Fruit fly (Drosophila melanogaster) whole organism, prepupa: ENCODE measurements around the gene CG6287.

Experiments used
- Blimp-1 ChIP-seq: fragments of 200-800 bp; sonication (Bioruptor generic); optimal IDR thresholded peaks from 3 replicates; lab custom pipeline; 2017; ENCODE audit warnings: missing biosample characterization, missing genetic modification characterization, mild to moderate bottlenecking, moderate library complexity, missing genetic modification reagents
- CG10631 ChIP-seq: fragments of 200-800 bp; sonication (Bioruptor generic); optimal IDR thresholded peaks from 2 replicates; lab custom pipeline; 2016; ENCODE audit warnings: missing biosample characterization, missing genetic modification characterization
- CG11294 ChIP-seq: fragments of 200-800 bp; sonication (Bioruptor generic); IDR thresholded peaks from 2 replicates; pipeline ENCODE4 v1.3.6; 2022; ENCODE audit warnings: missing biosample characterization, missing genetic modification characterization
- CG11762 ChIP-seq: fragments of 200-800 bp; sonication (Bioruptor generic); optimal IDR thresholded peaks from 3 replicates; lab custom pipeline; 2016; ENCODE audit warnings: missing biosample characterization, missing genetic modification characterization; ENCODE audit not compliant: insufficient read depth
- CG11902 ChIP-seq: fragments of 200-800 bp; sonication (Bioruptor generic); optimal IDR thresholded peaks from 3 replicates; lab custom pipeline; 2016; ENCODE audit warnings: missing biosample characterization, missing genetic modification characterization
- CG1621 ChIP-seq: fragments of 200-800 bp; sonication (Bioruptor generic); optimal IDR thresholded peaks from 3 replicates; lab custom pipeline; 2018; ENCODE audit warnings: missing biosample characterization, mild to moderate bottlenecking, missing genetic modification characterization
- CG3032 ChIP-seq: fragments of 200-800 bp; optimal IDR thresholded peaks from 2 replicates; lab custom pipeline; 2019; ENCODE audit warnings: missing biosample characterization, mild to moderate bottlenecking, missing genetic modification characterization, moderate library complexity
- CG31627 ChIP-seq: fragments of 200-800 bp; sonication (Bioruptor generic); optimal IDR thresholded peaks from 3 replicates; lab custom pipeline; 2016; ENCODE audit warnings: missing biosample characterization, missing genetic modification characterization
- CG32006 ChIP-seq: fragments of 200-800 bp; sonication (Bioruptor generic); optimal IDR thresholded peaks from 3 replicates; lab custom pipeline; 2017; ENCODE audit warnings: missing biosample characterization, mild to moderate bottlenecking, missing genetic modification characterization
- CG4318 ChIP-seq: fragments of 200-800 bp; sonication (Bioruptor generic); optimal IDR thresholded peaks from 3 replicates; lab custom pipeline; 2017; ENCODE audit warnings: missing biosample characterization, mild to moderate bottlenecking, missing genetic modification characterization
- CG6163 ChIP-seq: fragments of 200-800 bp; sonication (Bioruptor generic); IDR thresholded peaks from 3 replicates; pipeline ENCODE4 v1.3.6; 2022; ENCODE audit warnings: missing biosample characterization, missing genetic modification characterization
- CG6792 ChIP-seq: fragments of 200-800 bp; sonication (Bioruptor generic); optimal IDR thresholded peaks from 3 replicates; lab custom pipeline; 2016; ENCODE audit warnings: missing biosample characterization, missing genetic modification characterization
- CG6808 ChIP-seq: fragments of 200-800 bp; sonication (Bioruptor generic); optimal IDR thresholded peaks from 3 replicates; lab custom pipeline; 2017; ENCODE audit warnings: missing biosample characterization, missing genetic modification characterization, mild to moderate bottlenecking, moderate library complexity, missing genetic modification reagents
- CG6854 ChIP-seq: fragments of 200-800 bp; sonication (Bioruptor generic); optimal IDR thresholded peaks from 2 replicates; lab custom pipeline; 2017; ENCODE audit warnings: missing biosample characterization, mild to moderate bottlenecking, missing genetic modification characterization
- CG8119 ChIP-seq: fragments of 200-800 bp; sonication (Bioruptor generic); IDR thresholded peaks from 3 replicates; pipeline ENCODE4 v1.3.6; 2022; ENCODE audit warnings: missing biosample characterization, missing genetic modification characterization
- CG8319 ChIP-seq: fragments of 200-800 bp; sonication (Bioruptor generic); optimal IDR thresholded peaks from 3 replicates; lab custom pipeline; 2016; ENCODE audit warnings: missing biosample characterization, missing genetic modification characterization
- CG8632 ChIP-seq: fragments of 200-800 bp; sonication (Bioruptor generic); optimal IDR thresholded peaks from 3 replicates; lab custom pipeline; 2016; ENCODE audit warnings: missing biosample characterization, missing genetic modification characterization
- Eip75B ChIP-seq: fragments of 200-800 bp; sonication (Bioruptor generic); optimal IDR thresholded peaks from 3 replicates; lab custom pipeline; 2016; ENCODE audit warnings: missing biosample characterization, missing genetic modification characterization
- Eip78C ChIP-seq: fragments of 200-800 bp; sonication (Bioruptor generic); peaks from one replicate; lab custom pipeline; 2016; ENCODE audit warnings: missing biosample characterization, missing genetic modification characterization
- Eip93F ChIP-seq: fragments of 200-800 bp; sonication (Bioruptor generic); optimal IDR thresholded peaks from 2 replicates; lab custom pipeline; 2016; ENCODE audit warnings: missing biosample characterization, mild to moderate bottlenecking, missing genetic modification characterization
- Ets21C ChIP-seq: fragments of 200-800 bp; sonication (Bioruptor generic); optimal IDR thresholded peaks from 3 replicates; lab custom pipeline; 2016; ENCODE audit warnings: missing biosample characterization, missing genetic modification characterization
- Gug ChIP-seq: fragments of 200-800 bp; sonication (Bioruptor generic); IDR thresholded peaks from 2 replicates; pipeline ENCODE4 v1.3.6; 2022; ENCODE audit warnings: missing biosample characterization, missing genetic modification characterization
- Hr4 ChIP-seq: fragments of 200-800 bp; sonication (Bioruptor generic); optimal IDR thresholded peaks from 3 replicates; lab custom pipeline; 2016; ENCODE audit warnings: missing biosample characterization, missing genetic modification characterization
- Lpt ChIP-seq: fragments of 200-800 bp; sonication (Bioruptor generic); optimal IDR thresholded peaks from 3 replicates; lab custom pipeline; 2016; ENCODE audit warnings: missing biosample characterization, missing genetic modification characterization
- Met ChIP-seq: fragments of 200-800 bp; sonication (Bioruptor generic); optimal IDR thresholded peaks from 3 replicates; lab custom pipeline; 2016; ENCODE audit warnings: missing biosample characterization, missing genetic modification characterization
- OdsH ChIP-seq: fragments of 200-800 bp; sonication (Bioruptor generic); optimal IDR thresholded peaks from 3 replicates; lab custom pipeline; 2016; ENCODE audit warnings: missing biosample characterization, missing genetic modification characterization
- Smox ChIP-seq: fragments of 200-800 bp; sonication (Bioruptor generic); optimal IDR thresholded peaks from 3 replicates; lab custom pipeline; 2016; ENCODE audit warnings: missing biosample characterization, missing genetic modification characterization
- Sox102F ChIP-seq: fragments of 200-800 bp; sonication (Bioruptor generic); optimal IDR thresholded peaks from 2 replicates; lab custom pipeline; 2016; ENCODE audit warnings: missing biosample characterization, mild to moderate bottlenecking, missing genetic modification characterization
- Sox15 ChIP-seq: fragments of 200-800 bp; sonication (Bioruptor generic); optimal IDR thresholded peaks from 3 replicates; lab custom pipeline; 2016; ENCODE audit warnings: missing biosample characterization, missing genetic modification characterization
- achi ChIP-seq: fragments of 200-800 bp; sonication (Bioruptor generic); optimal IDR thresholded peaks from 3 replicates; lab custom pipeline; 2016; ENCODE audit warnings: missing biosample characterization, missing genetic modification characterization
- acj6 ChIP-seq: fragments of 200-800 bp; sonication (Bioruptor generic); optimal IDR thresholded peaks from 3 replicates; lab custom pipeline; 2016; ENCODE audit warnings: missing biosample characterization, missing genetic modification characterization
- dsx ChIP-seq: fragments of 200-800 bp; optimal IDR thresholded peaks from 3 replicates; lab custom pipeline; 2019; ENCODE audit warnings: missing biosample characterization, mild to moderate bottlenecking, missing genetic modification characterization, moderate library complexity; ENCODE audit not compliant: poor library complexity, severe bottlenecking
- eg ChIP-seq: fragments of 200-800 bp; sonication (Bioruptor generic); IDR thresholded peaks from 3 replicates; pipeline ENCODE4 v1.3.6; 2022; ENCODE audit warnings: missing biosample characterization, missing genetic modification characterization
- fd59A ChIP-seq: fragments of 200-800 bp; sonication (Bioruptor generic); optimal IDR thresholded peaks from 2 replicates; lab custom pipeline; 2017; ENCODE audit warnings: missing biosample characterization, mild to moderate bottlenecking, missing genetic modification characterization, missing genetic modification reagents
- fd85E ChIP-seq: fragments of 200-800 bp; sonication (Bioruptor generic); optimal IDR thresholded peaks from 3 replicates; lab custom pipeline; 2016; ENCODE audit warnings: missing biosample characterization, missing genetic modification characterization
- fkh ChIP-seq: fragments of 200-800 bp; sonication (Bioruptor generic); optimal IDR thresholded peaks from 3 replicates; lab custom pipeline; 2017; ENCODE audit warnings: missing biosample characterization, mild to moderate bottlenecking, missing genetic modification characterization, moderate library complexity
- lz ChIP-seq: fragments of 200-800 bp; sonication (Bioruptor generic); optimal IDR thresholded peaks from 3 replicates; lab custom pipeline; 2016; ENCODE audit warnings: missing biosample characterization, missing genetic modification characterization
- salr ChIP-seq, 2 experiments: fragments of 200-800 bp; sonication (Bioruptor generic); optimal IDR thresholded peaks; 3 replicates each; lab custom pipeline; 2016 to 2018; ENCODE audit warnings: missing biosample characterization in 2 of 2, missing genetic modification characterization in 2 of 2, mild to moderate bottlenecking in 1 of 2
- ss ChIP-seq, 2 experiments: fragments of 200-800 bp; sonication (Bioruptor generic); optimal IDR thresholded peaks; 2 replicates in 1 of 2; 3 replicates in 1 of 2; lab custom pipeline; 2017 to 2018; ENCODE audit warnings: mild to moderate bottlenecking in 2 of 2, missing biosample characterization in 2 of 2, missing genetic modification characterization in 2 of 2, moderate library complexity in 1 of 2
- topi ChIP-seq: fragments of 200-800 bp; sonication (Bioruptor generic); optimal IDR thresholded peaks from 3 replicates; lab custom pipeline; 2016; ENCODE audit warnings: missing biosample characterization, missing genetic modification characterization

The CG6287 gene

DNA sequence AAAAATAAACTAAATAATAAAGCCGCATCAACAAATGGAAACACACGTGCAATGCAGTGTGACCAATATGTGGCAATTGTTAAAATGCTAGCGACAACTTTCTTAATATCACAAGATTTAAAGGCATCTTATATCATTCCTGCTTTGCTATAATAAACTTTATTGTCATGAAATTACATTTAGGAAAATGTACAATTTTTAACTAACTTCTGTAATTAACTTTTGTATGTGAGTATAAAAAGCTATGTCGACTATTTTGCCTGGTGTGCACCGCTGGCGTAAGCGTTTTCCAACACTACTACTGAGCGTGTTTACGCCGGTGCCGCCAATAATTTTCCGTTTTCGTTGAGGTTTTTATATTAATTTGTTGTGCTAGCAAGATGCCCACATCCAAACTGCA is 32.0 kb downstream of the CG6287 start, which contains the start of the genes Csl4 and Nup160 (continued):
- TF ChIP-seq salr (GFP tag; optimal IDR thresholded peaks at IDR 0.05; lab: Kevin White, UChicago) (no peak), Lpt (no peak), achi (GFP tag; lab: Kevin White, UChicago) (peak; percentile 81), fd59A (GFP tag; lab: Kevin White, UChicago) (no peak), OdsH (GFP tag; lab: Kevin White, UChicago) (no peak), Met (GFP tag; lab: Kevin White, UChicago) (no peak), fd85E (GFP tag; lab: Kevin White, UChicago) (no peak), Smox (GFP tag; lab: Kevin White, UChicago) (no peak), topi (GFP tag; lab: Kevin White, UChicago) (peak; percentile 84), eg (GFP tag; lab: Robert Waterston, UW) (no peak; the same call in 2 of the 3 replicates), Eip78C (no peak), CG11294 (GFP tag; lab: Robert Waterston, UW) (0 out of 2 replicates have a peak, but pooled peaks have one; percentile 48), Blimp-1 (no peak), CG11762 (GFP tag; lab: Kevin White, UChicago) (peak; percentile 58)

DNA sequence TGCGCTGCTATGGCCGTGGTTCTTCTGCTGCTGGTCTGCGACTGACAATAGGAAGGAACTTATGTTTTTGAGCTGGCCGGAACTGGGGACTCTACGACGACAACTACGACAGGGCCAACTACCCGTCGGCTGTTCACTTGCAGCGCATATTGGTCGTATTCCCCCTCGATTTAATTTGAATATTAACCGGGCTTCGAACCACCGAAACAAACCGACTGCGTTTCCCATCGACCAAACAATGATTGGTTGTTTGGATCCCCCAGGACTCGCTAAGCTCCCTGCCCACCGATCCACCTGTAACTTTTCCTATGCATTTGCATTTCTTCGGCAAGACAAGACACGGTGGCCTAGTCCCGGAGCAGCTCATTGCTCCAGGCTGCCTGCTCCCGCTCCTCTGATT is 33.9 kb downstream of the CG6287 start, which contains the start of gene Dnaaf4:
Gene Dnaaf4, minus strand, starts transcription at position 101 of the 400 bp plus-strand sequence.
- TF ChIP-seq CG6808 (GFP tag; lab: Kevin White, UChicago) (no peak), fkh (no peak), achi (GFP tag; lab: Kevin White, UChicago) (no peak), Sox15 (GFP tag; lab: Kevin White, UChicago) (no peak)

DNA sequence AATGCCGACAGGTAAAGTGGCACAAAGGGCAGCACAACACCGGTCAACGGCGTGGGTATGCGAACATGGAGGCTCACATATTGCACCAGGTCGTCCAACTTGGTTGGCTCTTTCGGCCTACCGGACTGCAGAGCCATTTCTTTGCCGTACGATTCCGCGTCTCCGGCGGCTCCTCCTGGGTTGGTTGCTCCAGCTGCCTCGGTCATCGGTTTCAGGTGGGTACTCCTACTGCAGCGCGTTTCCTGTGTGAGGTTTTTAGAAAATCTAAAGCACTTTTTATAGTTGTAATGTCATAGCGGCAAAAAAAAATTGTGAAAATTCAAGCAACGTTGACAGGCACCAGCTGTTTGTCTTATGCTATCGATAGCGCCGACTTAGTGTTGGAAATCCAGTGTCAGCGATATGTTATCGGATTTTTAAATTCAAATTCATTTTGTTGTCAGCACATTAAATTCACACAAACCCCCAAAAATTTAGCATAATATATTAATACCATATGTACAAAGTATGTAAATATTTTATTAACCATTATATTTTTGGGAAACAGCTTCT is 35.5 kb downstream of the CG6287 start, which contains the start of gene CG6230:
Gene CG6230, minus strand, starts transcription at position 354 of the 552 bp plus-strand sequence.
- peak; percentile 85 for TF ChIP-seq achi (GFP tag; lab: Kevin White, UChicago)
- TF ChIP-seq CG8319 (GFP tag; lab: Kevin White, UChicago) = no peak
- TF ChIP-seq CG6854 (GFP tag; lab: Kevin White, UChicago) = no peak
- no peak for TF ChIP-seq fkh
- TF ChIP-seq, all 60 proteins: peak for 1

DNA sequence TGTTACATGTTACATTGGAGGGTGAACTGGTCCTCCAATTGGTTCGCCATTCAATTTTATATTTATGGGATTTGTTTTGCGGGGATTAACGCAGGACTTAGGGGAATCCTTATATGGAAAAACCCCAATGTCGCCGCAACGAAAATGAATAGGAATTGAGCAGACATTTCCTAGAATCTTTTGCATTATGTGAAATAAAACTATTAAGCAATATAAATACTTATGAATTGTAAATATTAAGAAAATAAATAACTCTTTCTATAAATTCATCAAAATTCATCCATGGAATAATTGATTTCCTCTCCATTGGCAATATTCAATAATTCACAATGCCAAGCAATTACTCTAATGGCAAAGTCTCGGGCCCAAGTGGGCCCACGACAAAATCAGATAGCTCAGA is 41.8 kb downstream of the CG6287 start, which contains the start of gene Gr32a:
Gene Gr32a, plus strand, starts transcription at position 301 of the 400 bp plus-strand sequence.
- TF ChIP-seq ss (GFP tag; optimal IDR thresholded peaks at IDR 0.05; lab: Kevin White, UChicago) (no peak), dsx (GFP tag; lab: Kevin White, UChicago) (no peak), CG10631 (GFP tag; lab: Kevin White, UChicago) (no peak), Blimp-1 (no peak), Eip75B (no peak), salr (GFP tag; optimal IDR thresholded peaks at IDR 0.05; lab: Kevin White, UChicago) (no peak)

DNA sequence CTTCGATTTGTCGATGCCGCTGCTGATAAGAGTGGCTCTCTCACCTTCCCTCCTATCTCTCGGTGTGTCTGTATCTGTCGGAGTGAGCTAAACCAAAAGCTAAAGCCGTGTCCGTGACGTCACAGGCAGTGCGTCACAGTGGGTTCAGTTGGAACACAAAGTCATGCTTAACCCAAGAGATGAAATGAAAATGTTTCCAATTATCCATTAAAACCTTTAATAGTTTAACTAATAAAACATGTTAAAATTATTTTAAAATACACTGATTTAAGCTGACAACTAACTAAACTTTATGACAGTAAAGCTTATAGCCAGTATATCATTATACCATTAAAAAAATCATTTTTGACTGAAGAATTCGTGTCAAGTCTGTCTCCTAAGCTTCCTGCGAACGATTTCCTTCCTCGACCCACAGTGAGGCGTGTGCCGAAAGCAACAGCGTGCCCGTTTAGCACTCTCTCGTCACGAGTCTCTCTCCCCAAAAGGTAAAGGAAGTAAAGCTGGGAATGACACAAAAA is 42.5 kb downstream of the CG6287 start, which contains the start of gene Idua:
Gene Idua, minus strand, starts transcription at position 51 of the 518 bp plus-strand sequence.
- peak; percentile 69 for TF ChIP-seq CG4318 (GFP tag; lab: Kevin White, UChicago)
- peak; percentile 74 for TF ChIP-seq CG8632 (GFP tag; lab: Kevin White, UChicago)
- no peak for TF ChIP-seq Lpt
- TF ChIP-seq ss (GFP tag; optimal IDR thresholded peaks at IDR 0.05; lab: Kevin White, UChicago) = no peak
- TF ChIP-seq CG11762 (GFP tag; lab: Kevin White, UChicago) = peak; percentile 25
- TF ChIP-seq Eip93F (GFP tag; lab: Kevin White, UChicago) = no peak
- peak; percentile 57 for TF ChIP-seq Sox15 (GFP tag; lab: Kevin White, UChicago)
- peak; percentile 54 for TF ChIP-seq Ets21C (GFP tag; lab: Kevin White, UChicago)
- TF ChIP-seq eg (GFP tag; lab: Robert Waterston, UW) = no peak; the same call in 2 of the 3 replicates
- TF ChIP-seq Sox102F (GFP tag; lab: Kevin White, UChicago) = no peak
- no peak for TF ChIP-seq acj6 (GFP tag; lab: Kevin White, UChicago)
- TF ChIP-seq CG6792 (GFP tag; lab: Kevin White, UChicago) = peak; percentile 74
- TF ChIP-seq salr (GFP tag; optimal IDR thresholded peaks at IDR 0.05; lab: Kevin White, UChicago) = peak in 1 of 2 experiments; percentile 49
- TF ChIP-seq CG31627 = peak; percentile 72
- peak; percentile 65 for TF ChIP-seq lz (GFP tag; lab: Kevin White, UChicago)
- TF ChIP-seq CG1621 (tag; lab: Kevin White, UChicago) = peak; percentile 58
- TF ChIP-seq CG11902 (GFP tag; lab: Kevin White, UChicago) = peak; percentile 61
- no peak for TF ChIP-seq CG3032 (tag; lab: Kevin White, UChicago)
- peak; percentile 26; the same call in 1 of the 2 replicates for TF ChIP-seq CG11294 (GFP tag; lab: Robert Waterston, UW)
- peak; percentile 73 for TF ChIP-seq fd59A (GFP tag; lab: Kevin White, UChicago)
- TF ChIP-seq Gug (GFP tag; lab: Robert Waterston, UW) = peak; percentile 52
- TF ChIP-seq CG32006 (GFP tag; lab: Kevin White, UChicago) = no peak
- peak; percentile 51; the same call in 1 of the 3 replicates for TF ChIP-seq CG6163 (GFP tag; lab: Robert Waterston, UW)
- TF ChIP-seq CG8119 (GFP tag; lab: Robert Waterston, UW) = peak; percentile 82; the same call in 2 of the 3 replicates
- TF ChIP-seq CG10631 (GFP tag; lab: Kevin White, UChicago) = peak; percentile 83
- TF ChIP-seq Hr4 = no peak
